Fruit fly (Drosophila melanogaster) whole organism, embryonic: Measurements from ENCODE around the gene lilli.

Source experiments
- CG10147 ChIP-seq: fragments of 200-800 bp; sonication (Bioruptor generic); optimal IDR thresholded peaks from 2 replicates; lab custom pipeline; 2019; ENCODE audit warnings: missing biosample characterization, mild to moderate bottlenecking, missing genetic modification characterization, moderate library complexity
- CG1024 ChIP-seq: fragments of 200-800 bp; sonication (Bioruptor generic); IDR thresholded peaks from 2 replicates; pipeline ENCODE4 v1.3.6; 2022; ENCODE audit warnings: missing biosample characterization, missing genetic modification characterization
- CG10267 ChIP-seq: fragments of 200-800 bp; sonication (Bioruptor generic); optimal IDR thresholded peaks from 2 replicates; lab custom pipeline; 2018; ENCODE audit warnings: missing biosample characterization, mild to moderate bottlenecking, missing genetic modification characterization, moderate library complexity
- CG10959 ChIP-seq: fragments of 200-800 bp; sonication (Bioruptor generic); IDR thresholded peaks from 2 replicates; pipeline ENCODE4 v1.3.6; 2022; ENCODE audit warnings: missing biosample characterization, missing genetic modification characterization
- CG12391 ChIP-seq: fragments of 200-800 bp; sonication (Bioruptor generic); optimal IDR thresholded peaks from 3 replicates; lab custom pipeline; 2018; ENCODE audit warnings: missing biosample characterization, mild to moderate bottlenecking, missing genetic modification characterization, moderate library complexity
- CG14710 ChIP-seq: fragments of 200-800 bp; sonication (Bioruptor generic); optimal IDR thresholded peaks from 3 replicates; lab custom pipeline; 2019; ENCODE audit warnings: missing biosample characterization, mild to moderate bottlenecking, missing genetic modification characterization, moderate library complexity
- CG1529 ChIP-seq: fragments of 200-800 bp; sonication (Bioruptor generic); optimal IDR thresholded peaks from 3 replicates; lab custom pipeline; 2018; ENCODE audit warnings: missing biosample characterization, missing genetic modification characterization
- CG15479 ChIP-seq: fragments of 200-800 bp; sonication (Bioruptor generic); optimal IDR thresholded peaks from 3 replicates; lab custom pipeline; 2019; ENCODE audit warnings: missing biosample characterization, mild to moderate bottlenecking, missing genetic modification characterization, moderate library complexity
- CG15696 ChIP-seq: fragments of 200-800 bp; sonication (Bioruptor generic); optimal IDR thresholded peaks from 2 replicates; lab custom pipeline; 2019; ENCODE audit warnings: missing biosample characterization, mild to moderate bottlenecking, missing genetic modification characterization, moderate library complexity
- CG1602 ChIP-seq: fragments of 200-800 bp; sonication (Bioruptor generic); optimal IDR thresholded peaks from 3 replicates; lab custom pipeline; 2016; ENCODE audit warnings: missing biosample characterization, missing genetic modification characterization
- CG1603 ChIP-seq: fragments of 200-800 bp; sonication (Bioruptor generic); optimal IDR thresholded peaks from 2 replicates; lab custom pipeline; 2019; ENCODE audit warnings: missing biosample characterization, mild to moderate bottlenecking, missing genetic modification characterization, moderate library complexity
- CG1647 ChIP-seq: fragments of 200-800 bp; sonication (Bioruptor generic); optimal IDR thresholded peaks from 3 replicates; lab custom pipeline; 2016; ENCODE audit warnings: missing biosample characterization, missing genetic modification characterization
- CG17328 ChIP-seq: fragments of 200-800 bp; sonication (Bioruptor generic); IDR thresholded peaks from 2 replicates; pipeline ENCODE4 v1.3.6; 2022; ENCODE audit warnings: missing biosample characterization, missing genetic modification characterization
- CG18599 ChIP-seq: fragments of 200-800 bp; sonication (Bioruptor generic); optimal IDR thresholded peaks from 3 replicates; lab custom pipeline; 2017; ENCODE audit warnings: missing biosample characterization, missing genetic modification characterization, mild to moderate bottlenecking, moderate library complexity, missing genetic modification reagents
- CG2199 ChIP-seq: fragments of 200-800 bp; sonication (Bioruptor generic); IDR thresholded peaks from 3 replicates; pipeline ENCODE4 v1.3.6; 2022; ENCODE audit warnings: missing biosample characterization, missing genetic modification characterization
- CG2875 ChIP-seq: fragments of 200-800 bp; sonication (Bioruptor generic); optimal IDR thresholded peaks from 2 replicates; lab custom pipeline; 2017; ENCODE audit warnings: missing biosample characterization, mild to moderate bottlenecking, missing genetic modification characterization, missing genetic modification reagents
- CG30431 ChIP-seq: fragments of 200-800 bp; sonication (Bioruptor generic); optimal IDR thresholded peaks from 2 replicates; lab custom pipeline; 2017; ENCODE audit warnings: missing biosample characterization, missing genetic modification characterization
- CG43689 ChIP-seq: fragments of 200-800 bp; sonication (Bioruptor generic); IDR thresholded peaks from 2 replicates; pipeline ENCODE4 v1.3.6; 2022; ENCODE audit warnings: missing biosample characterization, missing genetic modification characterization
- CG5245 ChIP-seq: fragments of 200-800 bp; sonication (Bioruptor generic); optimal IDR thresholded peaks from 3 replicates; lab custom pipeline; 2016; ENCODE audit warnings: missing biosample characterization, missing genetic modification characterization
- CG6254 ChIP-seq: fragments of 200-800 bp; sonication (Bioruptor generic); optimal IDR thresholded peaks from 3 replicates; lab custom pipeline; 2017; ENCODE audit warnings: mild to moderate bottlenecking, missing biosample characterization, missing genetic modification reagents, missing genetic modification characterization
- CG7372 ChIP-seq: fragments of 200-800 bp; sonication (Bioruptor generic); IDR thresholded peaks from 2 replicates; pipeline ENCODE4 v1.3.6; 2022; ENCODE audit warnings: missing biosample characterization, missing genetic modification characterization
- CG7963 ChIP-seq: fragments of 200-800 bp; sonication (Bioruptor generic); IDR thresholded peaks from 3 replicates; pipeline ENCODE4 v1.3.6; 2022; ENCODE audit warnings: missing biosample characterization, missing genetic modification characterization; ENCODE audit not compliant: partially characterized antibody
- CG8290 ChIP-seq, 3 experiments: fragments of 200-800 bp; sonication (Bioruptor generic); optimal IDR thresholded peaks; 2 replicates each; lab custom pipeline; 2016 to 2019; ENCODE audit warnings: missing biosample characterization in 3 of 3, missing genetic modification characterization in 3 of 3, mild to moderate bottlenecking in 2 of 3, moderate library complexity in 1 of 3
- CG9932 ChIP-seq: fragments of 200-800 bp; sonication (Bioruptor generic); IDR thresholded peaks from 2 replicates; pipeline ENCODE4 v1.3.6; 2022; ENCODE audit warnings: missing biosample characterization, missing genetic modification characterization
- CTCF ChIP-seq: fragments of 200-800 bp; sonication (Bioruptor generic); optimal IDR thresholded peaks from 2 replicates; lab custom pipeline; 2017; ENCODE audit warnings: missing biosample characterization, mild to moderate bottlenecking, missing genetic modification characterization, moderate library complexity
- Camta ChIP-seq: fragments of 200-800 bp; sonication (Bioruptor generic); optimal IDR thresholded peaks from 2 replicates; lab custom pipeline; 2016; ENCODE audit warnings: missing biosample characterization, missing genetic modification characterization
- D19B ChIP-seq: fragments of 200-800 bp; sonication (Bioruptor generic); optimal IDR thresholded peaks from 2 replicates; lab custom pipeline; 2017; ENCODE audit warnings: missing biosample characterization, mild to moderate bottlenecking, missing genetic modification characterization
- E2f1 ChIP-seq: fragments of 200-800 bp; sonication (Bioruptor generic); IDR thresholded peaks from 2 replicates; pipeline ENCODE4 v1.3.6; 2022; ENCODE audit warnings: missing biosample characterization, missing genetic modification characterization
- Ets65A ChIP-seq: fragments of 200-800 bp; sonication (Bioruptor generic); peaks from one replicate; lab custom pipeline; 2016; ENCODE audit warnings: missing biosample characterization, missing genetic modification characterization
- Fer3 ChIP-seq: fragments of 200-800 bp; sonication (Bioruptor generic); optimal IDR thresholded peaks from 2 replicates; lab custom pipeline; 2018; ENCODE audit warnings: missing biosample characterization, mild to moderate bottlenecking, missing genetic modification characterization, moderate library complexity
- HHEX ChIP-seq: fragments of 200-800 bp; sonication (Bioruptor generic); optimal IDR thresholded peaks from 3 replicates; lab custom pipeline; 2017; ENCODE audit warnings: missing biosample characterization, mild to moderate bottlenecking, missing genetic modification characterization, missing genetic modification reagents
- Hr39 ChIP-seq: fragments of >200 bp; optimal IDR thresholded peaks from 2 replicates; lab custom pipeline; 2017
- Med ChIP-seq: fragments of 200-800 bp; sonication (Bioruptor generic); peaks from one replicate; lab custom pipeline; 2016; ENCODE audit warnings: missing biosample characterization, missing genetic modification characterization, mild to moderate bottlenecking, inconsistent platforms, moderate library complexity
- Mes4 ChIP-seq: fragments of 200-800 bp; sonication (Bioruptor generic); optimal IDR thresholded peaks from 2 replicates; lab custom pipeline; 2016; ENCODE audit warnings: missing biosample characterization, missing genetic modification characterization
- Rx ChIP-seq: fragments of 200-800 bp; sonication (Bioruptor generic); IDR thresholded peaks from 2 replicates; pipeline ENCODE4 v1.3.6; 2022; ENCODE audit warnings: missing biosample characterization, missing genetic modification characterization
- Side ChIP-seq: fragments of 200-800 bp; sonication (Bioruptor generic); optimal IDR thresholded peaks from 2 replicates; lab custom pipeline; 2016; ENCODE audit warnings: missing biosample characterization, missing genetic modification characterization
- bsh ChIP-seq, 2 experiments: fragments of 200-800 bp; sonication (Bioruptor generic); optimal IDR thresholded peaks; 2 replicates each; lab custom pipeline; 2017 to 2018; ENCODE audit warnings: mild to moderate bottlenecking in 2 of 2, missing biosample characterization in 2 of 2, missing genetic modification characterization in 2 of 2, moderate library complexity in 1 of 2
- croc ChIP-seq: fragments of 200-800 bp; sonication (Bioruptor generic); conservative IDR thresholded peaks from 3 replicates; pipeline ENCODE4 v1.3.6; 2022; ENCODE audit warnings: missing biosample characterization, missing genetic modification characterization
- cwo ChIP-seq: fragments of 200-800 bp; sonication (Bioruptor generic); optimal IDR thresholded peaks from 3 replicates; lab custom pipeline; 2017; ENCODE audit warnings: missing biosample characterization, missing genetic modification characterization, mild to moderate bottlenecking, moderate library complexity, missing genetic modification reagents
- dmrt11E ChIP-seq: fragments of 200-800 bp; sonication (Bioruptor generic); optimal IDR thresholded peaks from 3 replicates; lab custom pipeline; 2018; ENCODE audit warnings: missing biosample characterization, mild to moderate bottlenecking, missing genetic modification characterization, moderate library complexity
- fd102C ChIP-seq: fragments of 200-800 bp; sonication (Bioruptor generic); optimal IDR thresholded peaks from 2 replicates; lab custom pipeline; 2018; ENCODE audit warnings: missing biosample characterization, mild to moderate bottlenecking, missing genetic modification characterization, moderate library complexity
- gt ChIP-seq: fragments of 200-800 bp; sonication (Bioruptor generic); IDR thresholded peaks from 2 replicates; pipeline ENCODE4 v1.3.6; 2022; ENCODE audit warnings: missing biosample characterization, missing genetic modification characterization
- jigr1 ChIP-seq: fragments of 200-800 bp; sonication (Bioruptor generic); IDR thresholded peaks from 3 replicates; pipeline ENCODE4 v1.3.6; 2022; ENCODE audit warnings: missing biosample characterization, missing genetic modification characterization
- kah ChIP-seq: fragments of 200-800 bp; sonication (Bioruptor generic); optimal IDR thresholded peaks from 2 replicates; lab custom pipeline; 2018; ENCODE audit warnings: missing biosample characterization, mild to moderate bottlenecking, missing genetic modification characterization
- phol ChIP-seq: fragments of 200-800 bp; sonication (Bioruptor generic); optimal IDR thresholded peaks from 3 replicates; lab custom pipeline; 2018; ENCODE audit warnings: missing biosample characterization, mild to moderate bottlenecking, missing genetic modification characterization, moderate library complexity
- pita ChIP-seq: fragments of 200-800 bp; sonication (Bioruptor generic); optimal IDR thresholded peaks from 2 replicates; lab custom pipeline; 2017; ENCODE audit warnings: missing biosample characterization, mild to moderate bottlenecking, missing genetic modification characterization
- sens-2 ChIP-seq: fragments of 200-800 bp; sonication (Bioruptor generic); IDR thresholded peaks from 2 replicates; pipeline ENCODE4 v1.3.6; 2022; ENCODE audit warnings: missing biosample characterization, missing genetic modification characterization
- sima ChIP-seq: fragments of 200-800 bp; sonication (Bioruptor generic); optimal IDR thresholded peaks from 2 replicates; lab custom pipeline; 2016; ENCODE audit warnings: missing biosample characterization, missing genetic modification characterization
- stwl ChIP-seq: fragments of 200-800 bp; sonication (Bioruptor generic); optimal IDR thresholded peaks from 3 replicates; lab custom pipeline; 2018; ENCODE audit warnings: missing biosample characterization, mild to moderate bottlenecking, missing genetic modification characterization, moderate library complexity
- toy ChIP-seq: fragments of 200-800 bp; sonication (Bioruptor generic); IDR thresholded peaks from 2 replicates; pipeline ENCODE4 v1.3.6; 2022; ENCODE audit warnings: missing biosample characterization, missing genetic modification characterization
- unc-4 ChIP-seq: fragments of 200-800 bp; sonication (Bioruptor generic); IDR thresholded peaks from 2 replicates; pipeline ENCODE4 v1.3.6; 2022; ENCODE audit warnings: missing biosample characterization, missing genetic modification characterization; ENCODE audit not compliant: partially characterized antibody

The lilli gene

dm6 chr2L:2966917-2967316, 81.2 kb downstream of the lilli start (continued):
- TF ChIP-seq CG8290 (GFP tag; optimal IDR thresholded peaks at IDR 0.05; lab: Kevin White, UChicago) (peak; percentile 31), CG8290 (tag; optimal IDR thresholded peaks at IDR 0.05; lab: Kevin White, UChicago) (peak in 1 of 2 experiments; percentile 65), D19B (GFP tag; lab: Kevin White, UChicago) (no peak), pita (GFP tag; lab: Kevin White, UChicago) (no peak), croc (no peak), Ets65A (GFP tag; lab: Kevin White, UChicago) (no peak), Hr39 (lab: Kevin White, UChicago) (no peak), CG15696 (tag; lab: Kevin White, UChicago) (peak; percentile 31), CG12391 (tag; lab: Kevin White, UChicago) (peak; percentile 1), dmrt11E (tag; lab: Kevin White, UChicago) (peak; percentile 54), cwo (GFP tag; lab: Kevin White, UChicago) (no peak), Side (GFP tag; lab: Kevin White, UChicago) (no peak), E2f1 (GFP tag; lab: Robert Waterston, UW) (no peak), CG14710 (peak; percentile 34), CG1024 (GFP tag; lab: Robert Waterston, UW) (peak; percentile 17; the same call in 1 of the 2 replicates), CG10147 (GFP tag; lab: Kevin White, UChicago) (no peak), sens-2 (GFP tag; lab: Robert Waterston, UW) (peak; percentile 43; the same call in 1 of the 2 replicates), toy (GFP tag; lab: Robert Waterston, UW) (no peak), Camta (GFP tag; lab: Kevin White, UChicago) (peak; percentile 2), CG1602 (GFP tag; lab: Kevin White, UChicago) (no peak), CG7963 (GFP tag; lab: Robert Waterston, UW) (no peak), Fer3 (tag; lab: Kevin White, UChicago) (no peak), CG2875 (no peak), CG10959 (GFP tag; lab: Robert Waterston, UW) (peak; percentile 56), CG10267 (tag; lab: Kevin White, UChicago) (peak; percentile 11), CG18599 (GFP tag; lab: Kevin White, UChicago) (no peak), Med (GFP tag; lab: Kevin White, UChicago) (peak; percentile 51), sima (GFP tag; lab: Kevin White, UChicago) (no peak), CG17328 (GFP tag; lab: Robert Waterston, UW) (no peak), fd102C (GFP tag; lab: Kevin White, UChicago) (peak; percentile 83), CTCF (GFP tag; lab: Kevin White, UChicago) (peak; percentile 82), bsh (GFP tag; optimal IDR thresholded peaks at IDR 0.05; lab: Kevin White, UChicago) (peak in 1 of 2 experiments; percentile 14), phol (tag; lab: Kevin White, UChicago) (peak; percentile 53), kah (GFP tag; lab: Kevin White, UChicago) (no peak), gt (no peak), CG2199 (GFP tag; lab: Robert Waterston, UW) (0 out of 3 replicates have a peak, but pooled peaks have one; percentile 8), CG30431 (GFP tag; lab: Kevin White, UChicago) (peak; percentile 2), CG6254 (GFP tag; lab: Kevin White, UChicago) (peak; percentile 4), Rx (GFP tag; lab: Robert Waterston, UW) (0 out of 2 replicates have a peak, but pooled peaks have one; percentile 3), CG9932 (GFP tag; lab: Robert Waterston, UW) (no peak), stwl (peak; percentile 85), CG15479 (GFP tag; lab: Kevin White, UChicago) (peak; percentile 73), CG1603 (peak; percentile 53), CG1529 (no peak), unc-4 (GFP tag; lab: Robert Waterston, UW) (no peak), CG1647 (no peak), CG7372 (no peak), CG43689 (GFP tag; lab: Robert Waterston, UW) (no peak), HHEX (GFP tag; lab: Kevin White, UChicago) (no peak), jigr1 (GFP tag; lab: Robert Waterston, UW) (no peak), CG5245 (peak; percentile 2), Mes4 (GFP tag; lab: Kevin White, UChicago) (peak; percentile 25)
